Worm (Caenorhabditis elegans): ENCODE data around the gene R02D3.8.

DNA sequence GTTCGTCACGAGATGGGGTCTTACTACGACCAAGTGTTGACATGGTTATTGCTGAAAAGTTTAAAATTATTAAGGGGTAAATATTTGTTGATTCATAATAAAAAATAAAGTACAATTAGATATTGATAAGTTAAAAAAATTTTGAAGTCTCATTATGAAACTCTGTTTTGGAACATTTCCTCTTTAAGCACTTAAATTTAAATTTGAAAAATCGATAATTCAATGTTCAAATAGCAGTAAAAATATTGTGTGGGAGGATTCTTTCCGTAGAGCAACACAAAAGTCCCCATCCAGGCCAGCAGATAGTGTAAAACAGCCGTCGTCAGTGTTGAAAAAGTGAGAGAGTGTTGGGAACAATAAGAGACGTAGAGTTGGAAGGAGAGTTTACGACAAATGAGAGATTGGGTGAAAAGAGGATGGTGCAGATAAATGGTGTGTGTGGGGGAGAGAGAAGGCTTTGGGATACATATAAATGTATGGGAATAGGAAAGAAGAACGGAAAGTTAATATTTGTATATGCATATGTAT lies 7.2 kb upstream of the R02D3.8 start, which contains the start of gene pat-6:
- TF ChIP-seq nhr-11 (tag; optimal IDR thresholded peaks at IDR 0.05): no peak
- no peak for TF ChIP-seq ceh-34 (tag; optimal IDR thresholded peaks at IDR 0.05)
- no peak for TF ChIP-seq ceh-24 (tag; optimal IDR thresholded peaks at IDR 0.05)
- TF ChIP-seq F13H6.1 (tag; optimal IDR thresholded peaks at IDR 0.05): no peak
- TF ChIP-seq unc-86 (tag; optimal IDR thresholded peaks at IDR 0.05): no peak
- TF ChIP-seq ama-1 (optimal IDR thresholded peaks at IDR 0.05): no peak

All from whole organism, late embryonic.